Fruit fly (Drosophila melanogaster): ENCODE measurements around the gene Adck5.
"Not testable (repeated sequence)": the region's sequence is repeated elsewhere in the genome, so short reads cannot be mapped to it uniquely, and the experiment has no call there.

Adck5 gene

DNA sequence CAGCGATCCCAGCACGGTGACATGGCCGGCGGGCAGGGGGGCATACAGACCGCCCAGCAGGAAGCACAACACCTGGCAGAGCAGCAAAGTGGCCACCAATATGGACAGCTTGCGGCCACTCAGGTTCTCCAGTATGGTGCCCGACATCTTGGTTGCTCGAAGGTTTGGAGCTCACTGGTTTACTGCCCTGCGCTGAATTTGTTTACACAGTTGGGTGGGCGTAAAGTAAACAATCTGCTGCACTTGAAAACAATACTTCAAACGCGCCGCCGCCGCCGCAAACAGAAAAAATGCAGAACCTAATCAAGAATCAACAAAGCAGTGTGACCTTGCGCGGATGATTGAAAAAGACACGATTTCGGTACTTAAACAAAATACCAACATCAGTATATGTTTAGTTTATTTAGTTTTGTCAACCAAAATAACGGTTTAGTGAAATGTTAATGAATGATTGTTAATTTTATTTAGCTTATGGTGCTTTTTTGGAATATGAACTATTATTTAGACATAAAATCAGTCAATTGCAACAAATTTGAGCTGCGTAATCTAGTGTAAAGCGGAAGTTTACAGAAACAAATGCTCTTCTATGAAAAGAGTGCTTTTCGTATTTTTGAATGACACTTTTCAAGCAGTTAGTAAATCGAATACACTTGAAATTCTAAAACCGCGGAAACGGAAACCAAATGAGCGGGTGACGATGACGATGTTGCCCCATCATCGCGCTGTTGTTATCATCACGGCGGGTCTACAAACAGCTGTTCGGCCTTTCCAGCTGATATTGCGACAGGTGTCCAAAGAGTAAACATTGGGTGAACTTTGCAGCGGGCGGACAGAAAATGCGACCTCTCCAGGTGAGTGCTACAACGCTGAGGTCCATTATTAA lies at the start of gene Adck5, which contains the start of gene wls:
Adck5 (plus strand) TSS at position 519 of the 883 bp plus-strand sequence.
wls (minus strand) TSS at position 327 of the 883 bp plus-strand sequence.
- no peak for TF ChIP-seq CG8478 (optimal IDR thresholded peaks at IDR 0.05)
- no peak for TF ChIP-seq CTCF (optimal IDR thresholded peaks at IDR 0.05)

DNA sequence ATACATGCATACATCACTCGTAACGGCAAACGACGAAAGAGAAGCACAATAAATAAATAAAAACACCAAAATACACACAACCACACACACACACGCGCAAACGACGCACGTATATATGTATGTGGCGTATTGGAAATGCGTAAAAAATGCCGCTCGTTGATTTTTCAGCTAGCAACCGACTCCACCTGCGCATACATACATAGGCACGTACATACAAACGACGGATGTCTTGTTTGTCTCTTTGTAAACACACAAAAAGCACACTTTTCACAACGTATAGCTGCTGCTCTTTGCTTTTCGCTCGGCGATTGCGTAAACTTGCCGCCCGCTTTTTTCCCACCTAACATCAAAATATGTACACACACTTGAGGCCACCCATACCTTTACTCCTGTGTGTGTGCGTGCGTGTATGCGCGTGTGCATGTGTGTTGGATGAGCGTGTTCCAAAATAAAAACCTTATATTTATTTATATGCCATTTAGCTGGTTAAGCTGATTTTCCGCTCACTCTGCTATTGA lies 49.7 kb upstream of the Adck5 start:
- TF ChIP-seq CTCF (optimal IDR thresholded peaks at IDR 0.05) (no peak), CG8478 (optimal IDR thresholded peaks at IDR 0.05) (no peak)

DNA sequence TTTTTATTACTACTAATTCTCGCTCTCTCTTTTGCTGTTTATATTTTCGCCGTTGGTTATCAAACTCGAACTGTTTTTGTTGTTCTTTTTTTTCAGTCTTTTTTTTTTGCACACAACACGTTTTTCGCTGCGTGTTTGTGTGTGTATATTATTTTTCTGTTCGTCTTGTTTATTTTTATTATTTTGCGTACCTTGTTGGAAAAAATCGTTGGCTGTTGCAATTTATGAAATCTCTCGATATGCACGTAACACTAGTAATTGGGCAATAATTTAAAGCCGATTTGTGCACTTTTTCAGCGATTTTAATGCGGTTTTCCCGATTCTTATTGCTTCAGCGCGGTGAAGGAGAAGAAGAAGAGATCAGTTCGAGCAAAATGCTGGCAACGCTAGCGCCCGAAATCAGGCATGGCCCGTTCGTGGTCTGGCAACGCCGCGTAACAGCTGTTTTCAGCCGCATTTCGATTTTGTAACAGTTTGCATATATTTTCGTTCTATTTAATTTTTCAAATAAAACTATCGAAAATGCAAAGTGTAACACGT lies 49.1 kb upstream of the Adck5 start, which contains the start of the genes FoxK and mRpL2:
FoxK (minus strand) TSS at position 365 of the 540 bp plus-strand sequence.
mRpL2 (plus strand) TSS at position 429 of the 540 bp plus-strand sequence.
- no peak for TF ChIP-seq CG8478 (optimal IDR thresholded peaks at IDR 0.05)
- peak; percentile 44 to 51 for TF ChIP-seq CTCF (optimal IDR thresholded peaks at IDR 0.05)

DNA sequence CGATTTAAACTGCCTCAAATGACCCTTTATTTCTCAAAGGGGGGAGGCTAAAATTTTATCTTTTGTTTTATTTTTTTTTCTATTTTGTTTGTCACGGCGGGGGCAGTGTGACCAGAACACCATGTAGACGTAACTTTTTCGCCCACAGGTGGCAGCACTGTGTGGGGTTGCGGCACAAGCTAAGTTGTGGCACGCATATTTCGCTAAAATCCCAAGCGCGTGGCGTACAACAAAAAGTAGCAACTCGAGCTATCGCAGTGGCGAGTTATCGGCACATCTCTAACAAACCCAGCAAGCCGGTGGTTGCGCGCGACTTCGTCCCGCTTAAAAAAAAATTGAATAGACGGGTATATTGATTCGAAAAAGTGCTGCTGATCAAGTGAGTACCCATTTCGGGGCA lies 46.5 kb upstream of the Adck5 start, which contains the start of the genes Ufd1 and NaPi-III:
Ufd1 (minus strand) TSS at position 129 of the 400 bp plus-strand sequence.
NaPi-III (plus strand) TSS at position 261 of the 400 bp plus-strand sequence.
- TF ChIP-seq CG8478 (optimal IDR thresholded peaks at IDR 0.05) (no peak), CTCF (optimal IDR thresholded peaks at IDR 0.05) (peak; percentile 96)

DNA sequence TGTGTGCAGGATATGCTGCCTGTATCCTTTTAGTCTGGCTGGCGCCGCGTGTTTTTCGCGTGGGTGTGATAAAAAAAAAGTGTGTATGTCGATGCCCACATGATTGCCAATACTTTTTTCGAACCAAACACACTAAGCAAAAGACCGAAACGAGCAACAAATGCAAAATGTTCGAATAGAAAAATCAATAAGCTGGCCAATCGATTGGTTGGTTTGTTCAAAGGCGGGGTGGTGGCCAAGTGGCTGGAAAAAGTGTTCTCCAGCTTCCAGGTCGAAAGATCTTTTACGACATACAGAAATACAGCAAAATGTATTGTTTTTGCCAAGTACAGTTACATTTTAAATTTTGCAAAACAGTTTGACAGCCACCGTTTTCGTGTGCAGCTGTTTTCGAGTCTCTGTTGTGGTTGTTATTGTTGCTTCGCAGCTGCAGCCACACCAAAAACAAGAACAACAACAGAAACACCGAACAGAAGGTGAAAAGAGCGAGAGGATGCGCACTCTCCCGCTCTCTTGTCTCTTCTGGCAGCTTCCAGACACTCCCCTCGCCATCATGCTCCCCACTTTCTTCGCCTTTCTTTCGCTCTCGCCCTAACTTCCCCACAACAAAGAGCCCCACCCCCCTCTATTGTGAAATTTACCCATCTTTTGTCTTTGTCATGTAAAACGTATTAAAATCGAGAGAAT lies 45.9 kb upstream of the Adck5 start:
- TF ChIP-seq CG8478 (optimal IDR thresholded peaks at IDR 0.05) = no peak
- TF ChIP-seq CTCF (optimal IDR thresholded peaks at IDR 0.05) = no peak

DNA sequence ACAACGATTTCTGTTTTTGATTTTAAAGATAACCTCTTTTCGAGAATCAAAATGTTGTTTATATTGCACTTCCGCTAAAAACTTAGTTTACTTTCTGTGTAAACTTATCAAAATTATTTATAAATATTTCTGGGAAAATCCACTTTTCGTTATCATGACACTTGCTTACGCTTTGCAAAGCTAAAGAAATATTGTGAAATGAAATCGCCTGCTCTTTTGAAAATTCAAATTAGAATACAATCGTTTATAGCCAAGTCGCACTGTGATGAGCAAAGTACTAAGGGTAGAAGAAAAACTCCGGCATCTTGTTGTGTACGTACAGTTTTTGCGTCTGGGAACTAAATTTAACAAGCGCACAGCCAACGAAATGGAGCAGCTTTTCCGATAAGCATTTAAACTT lies 45.2 kb upstream of the Adck5 start:
- TF ChIP-seq CG8478 (optimal IDR thresholded peaks at IDR 0.05) (no peak), CTCF (optimal IDR thresholded peaks at IDR 0.05) (no peak)

DNA sequence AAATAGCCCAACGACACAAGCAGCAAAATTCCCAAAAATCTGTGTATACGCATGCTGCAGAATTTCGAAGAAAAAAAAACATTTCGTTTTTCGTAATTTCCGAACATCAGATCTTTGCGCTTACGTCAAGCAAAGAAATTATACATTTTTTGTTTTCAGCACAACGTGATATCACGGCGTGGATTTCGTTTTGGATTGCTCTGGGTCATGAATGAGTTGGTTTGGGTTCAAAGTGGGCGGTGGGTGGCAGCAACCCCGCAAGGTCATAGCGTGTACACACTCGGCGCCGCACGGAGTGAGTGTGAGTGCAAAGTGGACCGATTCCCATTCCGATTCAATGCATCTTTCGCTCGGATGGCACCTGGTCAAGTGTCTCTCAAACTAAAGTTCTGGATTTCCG lies 44.8 kb upstream of the Adck5 start:
- no peak for TF ChIP-seq CG8478 (optimal IDR thresholded peaks at IDR 0.05)

DNA sequence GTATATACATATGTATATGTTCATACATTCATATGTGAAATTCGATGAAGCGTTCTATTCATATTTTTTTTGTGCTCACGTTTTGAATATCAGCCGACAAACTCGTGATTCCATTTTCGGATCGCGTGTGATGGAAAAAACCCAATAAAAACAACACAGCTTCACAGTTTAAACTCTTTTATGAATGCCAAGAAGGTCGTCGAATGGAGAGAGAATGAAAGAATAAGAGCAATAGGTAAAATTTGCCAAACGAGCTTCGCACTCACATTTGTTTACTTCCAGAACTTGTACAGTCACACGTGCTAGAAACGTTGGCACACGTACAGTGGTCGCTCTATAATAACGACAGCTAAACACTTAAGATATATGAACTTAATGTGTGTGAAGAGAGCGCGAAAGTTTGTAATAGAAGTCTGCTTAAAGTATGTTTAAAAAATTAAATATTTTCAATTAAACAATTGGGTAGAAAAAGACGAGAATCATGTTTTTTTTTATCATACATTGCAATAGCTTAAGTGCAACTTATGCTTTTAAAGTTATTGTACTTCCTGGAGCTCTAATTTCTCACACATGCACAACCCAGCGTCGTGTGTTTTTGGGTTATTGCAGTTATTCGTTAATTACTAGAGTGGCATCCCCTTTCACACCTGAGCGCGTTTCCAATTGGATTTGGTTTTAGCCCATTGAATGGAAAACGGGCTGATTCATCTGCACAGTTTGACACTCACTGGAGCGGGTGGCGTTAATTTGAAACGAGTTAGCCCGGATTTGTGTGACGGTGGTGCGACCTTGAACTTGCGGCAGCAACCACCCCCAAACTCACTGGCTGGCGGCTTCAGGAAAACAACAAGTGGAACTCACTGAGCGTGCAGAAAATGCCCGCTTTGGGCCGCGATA lies 43.7 kb upstream of the Adck5 start:
- TF ChIP-seq CTCF (optimal IDR thresholded peaks at IDR 0.05) (no peak), CG8478 (optimal IDR thresholded peaks at IDR 0.05) (no peak)

DNA sequence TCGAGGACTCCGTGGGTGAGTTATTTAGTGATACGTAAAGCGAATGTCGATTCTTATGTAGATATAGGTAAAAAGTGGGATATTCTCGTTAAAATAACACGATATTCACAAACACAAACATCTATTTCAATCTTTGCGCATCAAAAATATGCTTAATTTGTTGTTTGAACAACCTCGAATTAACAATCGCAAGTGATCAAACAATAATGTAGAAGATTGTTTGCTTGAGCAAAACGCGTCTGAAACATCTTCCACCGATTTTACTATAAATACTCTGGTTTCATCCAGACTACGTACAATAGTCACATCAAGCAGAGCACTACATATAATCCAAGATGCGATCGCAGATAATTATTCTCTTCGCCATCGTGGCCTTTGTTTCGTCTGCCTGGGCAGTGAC lies 39.1 kb upstream of the Adck5 start, which contains the start of gene nol:
nol (plus strand) TSS at position 301 of the 400 bp plus-strand sequence.
- TF ChIP-seq CTCF (optimal IDR thresholded peaks at IDR 0.05) (no peak), CG8478 (optimal IDR thresholded peaks at IDR 0.05) (no peak)

DNA sequence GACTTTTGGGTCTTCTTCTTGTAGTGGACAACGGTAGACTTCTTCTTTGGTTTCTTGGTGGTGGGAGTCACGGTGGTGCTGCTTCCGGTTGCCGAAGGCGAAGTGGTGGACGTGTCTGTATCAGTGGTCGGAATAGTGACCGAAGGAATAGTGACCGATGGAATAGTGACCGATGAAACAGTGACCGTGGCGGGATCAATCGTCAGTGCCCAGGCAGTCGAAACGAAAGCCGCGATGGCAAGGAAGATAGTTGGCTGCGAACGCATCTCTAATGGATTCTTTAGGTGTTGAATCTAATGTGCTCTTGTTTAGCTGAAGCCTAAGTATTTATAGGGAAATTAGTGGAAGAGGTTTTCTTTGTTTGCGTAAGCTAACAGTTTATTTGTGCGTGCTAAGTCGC lies 37.6 kb upstream of the Adck5 start, which contains the start of gene CG32074:
CG32074 (minus strand) TSS at position 268 of the 400 bp plus-strand sequence.
- not testable (repeated sequence) for TF ChIP-seq CTCF, CG8478 (optimal IDR thresholded peaks at IDR 0.05)

DNA sequence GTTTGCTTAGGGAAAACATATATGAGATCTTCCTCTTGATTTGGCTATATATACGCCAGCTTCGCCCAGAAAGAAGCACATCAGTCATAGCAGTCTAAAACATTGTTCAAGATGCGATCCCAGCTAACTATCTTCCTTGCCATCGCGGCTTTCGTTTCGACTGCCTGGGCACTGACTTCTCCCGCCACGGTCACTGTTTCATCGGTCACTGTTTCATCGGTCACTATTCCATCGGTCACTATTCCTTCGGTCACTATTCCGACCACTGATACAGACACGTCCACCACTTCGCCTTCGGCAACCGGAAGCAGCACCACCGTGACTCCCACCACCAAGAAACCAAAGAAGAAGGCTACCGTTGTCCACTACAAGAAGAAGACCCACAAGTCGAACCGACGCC lies 34.7 kb upstream of the Adck5 start, which contains the start of gene CG14143:
CG14143 (plus strand) TSS at position 102 of the 400 bp plus-strand sequence.
- not testable (repeated sequence) for TF ChIP-seq CG8478, CTCF (optimal IDR thresholded peaks at IDR 0.05)

DNA sequence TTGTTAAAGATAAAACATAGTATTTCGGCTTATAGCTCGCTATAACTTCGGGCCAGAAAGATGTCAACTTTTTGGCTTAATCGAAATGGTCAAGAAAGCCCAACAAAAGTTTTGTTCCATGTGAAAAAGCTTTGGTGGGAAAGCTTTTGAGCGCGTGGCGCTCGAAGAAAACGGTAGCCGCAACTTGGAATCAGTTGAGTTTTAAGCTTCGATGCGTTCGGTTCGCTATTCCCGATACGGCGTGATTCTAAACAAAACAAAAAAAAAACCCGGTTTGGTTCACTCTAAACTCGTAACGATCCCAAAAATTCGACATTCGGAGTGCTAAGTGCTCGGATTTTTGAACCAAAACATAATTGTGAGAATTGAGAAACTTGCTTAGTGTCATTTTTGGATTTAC lies 33.8 kb upstream of the Adck5 start, which contains the start of gene IRSp53:
IRSp53 (plus strand) TSS at position 204 of the 400 bp plus-strand sequence.
- TF ChIP-seq CG8478 (optimal IDR thresholded peaks at IDR 0.05) (no peak), CTCF (optimal IDR thresholded peaks at IDR 0.05) (no peak)

DNA sequence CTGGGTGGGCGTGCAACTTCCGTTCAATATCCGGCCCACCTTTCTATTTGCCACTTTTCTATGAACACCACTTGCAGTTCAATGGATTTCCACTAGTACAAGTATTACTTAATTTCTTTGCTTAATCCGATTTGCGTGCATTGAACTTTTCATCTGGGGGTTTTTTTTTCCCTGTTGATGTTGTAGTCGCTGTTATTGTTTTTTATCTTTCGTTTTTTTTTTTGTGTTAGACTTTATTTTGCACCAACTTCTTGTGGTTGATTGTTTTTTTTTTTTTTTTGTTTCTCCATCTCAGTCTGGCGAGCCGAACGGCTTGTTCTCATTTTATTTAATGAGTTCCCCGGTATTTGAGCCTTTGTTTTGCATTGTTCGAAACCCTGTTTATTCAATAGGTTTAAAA lies 33.3 kb upstream of the Adck5 start:
- TF ChIP-seq CTCF (optimal IDR thresholded peaks at IDR 0.05) (no peak), CG8478 (optimal IDR thresholded peaks at IDR 0.05) (no peak)

DNA sequence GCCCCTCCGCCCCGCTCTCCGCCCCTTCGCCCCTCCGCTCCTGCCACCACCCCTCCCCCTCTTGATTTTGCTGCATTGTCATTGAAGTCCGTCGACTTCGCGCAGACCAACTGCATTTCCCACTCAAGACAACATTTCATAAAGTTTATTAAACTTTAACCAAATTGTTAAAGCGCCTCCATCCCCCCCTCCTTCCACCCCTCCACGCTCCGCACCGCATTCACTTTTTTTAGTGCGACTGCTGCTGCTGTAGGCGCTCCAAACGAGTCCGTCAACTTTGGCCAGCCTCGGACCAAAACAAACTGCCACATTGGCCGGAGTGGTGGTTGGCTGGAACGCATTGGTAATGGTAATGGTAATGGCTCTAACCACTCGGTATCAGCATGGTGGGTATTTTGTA lies 30.8 kb upstream of the Adck5 start:
- TF ChIP-seq CG8478 (optimal IDR thresholded peaks at IDR 0.05) (no peak), CTCF (optimal IDR thresholded peaks at IDR 0.05) (no peak)

Measured in S2 (cell line).